Worm (Caenorhabditis elegans) whole organism, L4 larva: Measurements from ENCODE around the gene mec-17.

Source experiments
- Y5F2A.4 ChIP-seq: fragments of 200-800 bp; sonication (Bioruptor generic); optimal IDR thresholded peaks from 2 replicates; lab custom pipeline; 2018; ENCODE audit warnings: mild to moderate bottlenecking, missing genetic modification characterization, missing compliant biosample characterization
- ZK546.5 ChIP-seq, 2 experiments: sonication (generic microtip); optimal IDR thresholded peaks; 2 replicates each; lab custom pipeline; 2017; ENCODE audit warnings: missing biosample characterization in 2 of 2, missing genetic modification characterization in 2 of 2
- aha-1 ChIP-seq: fragments of 150-350 bp; peaks from one replicate; lab custom pipeline; 2014; ENCODE audit warnings: missing biosample characterization, missing genetic modification characterization
- ama-1 ChIP-seq: fragments of 150-350 bp; optimal IDR thresholded peaks from 2 replicates; lab custom pipeline; 2014; ENCODE audit warnings: inconsistent platforms, mixed read lengths
- ceh-62 ChIP-seq: sonication (generic microtip); optimal IDR thresholded peaks from 2 replicates; lab custom pipeline; 2017; ENCODE audit warnings: missing biosample characterization, missing genetic modification characterization
- ces-1 ChIP-seq: fragments of 150-350 bp; sonication (generic microtip); optimal IDR thresholded peaks from 4 replicates; lab custom pipeline; 2014; ENCODE audit warnings: missing biosample characterization, missing genetic modification reagents, missing genetic modification characterization
- ctbp-1 ChIP-seq: fragments of 200-800 bp; sonication (Bioruptor generic); IDR thresholded peaks from 2 replicates; pipeline ENCODE4 v1.3.6; 2022; ENCODE audit warnings: missing genetic modification reagents, missing genetic modification characterization, missing compliant biosample characterization
- daf-16 ChIP-seq, 3 experiments: sonication (generic microtip); optimal IDR thresholded peaks; 2 replicates each; lab custom pipeline; 2016 to 2017; ENCODE audit warnings: missing genetic modification characterization in 3 of 3, missing genetic modification reagents in 3 of 3, mild to moderate bottlenecking in 2 of 3, missing compliant biosample characterization in 2 of 3, missing biosample characterization in 1 of 3, moderate library complexity in 1 of 3
- daf-8 ChIP-seq: fragments of 200-800 bp; sonication (Bioruptor generic); IDR thresholded peaks from 2 replicates; pipeline ENCODE4 v1.3.6; 2022; ENCODE audit warnings: missing genetic modification characterization, missing compliant biosample characterization
- dmd-6 ChIP-seq: fragments of 200-800 bp; sonication (Bioruptor generic); IDR thresholded peaks from 2 replicates; pipeline ENCODE4 v1.3.6; 2022; ENCODE audit warnings: missing genetic modification reagents, missing genetic modification characterization, missing compliant biosample characterization
- dpl-1 ChIP-seq: fragments of 150-350 bp; optimal IDR thresholded peaks from 2 replicates; lab custom pipeline; 2014; ENCODE audit warnings: missing biosample characterization, missing genetic modification reagents, missing genetic modification characterization
- egl-27 ChIP-seq: sonication (generic microtip); optimal IDR thresholded peaks from 3 replicates; lab custom pipeline; 2017; ENCODE audit warnings: missing biosample characterization, missing genetic modification reagents, missing genetic modification characterization
- hif-1 ChIP-seq, 2 experiments: sonication (generic microtip); optimal IDR thresholded peaks; 2 replicates each; lab custom pipeline; 2016 to 2017; ENCODE audit warnings: missing compliant biosample characterization in 2 of 2, missing genetic modification characterization in 2 of 2, missing genetic modification reagents in 2 of 2, missing genotype in 2 of 2, mild to moderate bottlenecking in 1 of 2
- hlh-30 ChIP-seq: sonication (generic microtip); optimal IDR thresholded peaks from 2 replicates; lab custom pipeline; 2017; ENCODE audit warnings: antibody characterized with exemption, mild to moderate bottlenecking, missing genetic modification characterization, missing compliant biosample characterization; ENCODE audit not compliant: insufficient read depth
- lsy-2 ChIP-seq, 2 experiments: fragments of 150-350 bp in 1 of 2; sonication (generic microtip) in 1 of 2; optimal IDR thresholded peaks; 2 replicates each; lab custom pipeline; 2014 to 2017; ENCODE audit warnings: missing biosample characterization in 2 of 2, missing genetic modification characterization in 2 of 2
- madf-9 ChIP-seq: fragments of 200-800 bp; sonication (Bioruptor generic); conservative IDR thresholded peaks from 2 replicates; pipeline ENCODE4 v1.3.6; 2022; ENCODE audit warnings: missing genetic modification reagents, missing genetic modification characterization, missing compliant biosample characterization
- mdl-1 ChIP-seq, 2 experiments: fragments of 150-350 bp in 1 of 2; sonication (generic microtip) in 1 of 2; optimal IDR thresholded peaks; 2 replicates each; lab custom pipeline; 2014 to 2017; ENCODE audit warnings: missing biosample characterization in 2 of 2, missing genetic modification characterization in 2 of 2
- mep-1 ChIP-seq: fragments of 150-350 bp; sonication (generic microtip); optimal IDR thresholded peaks from 3 replicates; lab custom pipeline; 2014; ENCODE audit warnings: missing biosample characterization, missing genetic modification characterization
- mxl-2 ChIP-seq: fragments of 200-800 bp; sonication (Bioruptor generic); conservative IDR thresholded peaks from 2 replicates; pipeline ENCODE4 v1.3.6; 2022; ENCODE audit warnings: missing genetic modification reagents, missing genetic modification characterization, missing compliant biosample characterization
- mxl-3 ChIP-seq: fragments of 200-800 bp; sonication (Bioruptor generic); optimal IDR thresholded peaks from 2 replicates; lab custom pipeline; 2018; ENCODE audit warnings: mild to moderate bottlenecking, missing genetic modification characterization, missing compliant biosample characterization
- nhr-10 ChIP-seq: fragments of 150-350 bp; optimal IDR thresholded peaks from 2 replicates; lab custom pipeline; 2014; ENCODE audit warnings: missing biosample characterization, missing genetic modification characterization
- nhr-102 ChIP-seq: sonication (generic microtip); optimal IDR thresholded peaks from 2 replicates; lab custom pipeline; 2016; ENCODE audit warnings: mild to moderate bottlenecking, missing genetic modification characterization, moderate library complexity, missing compliant biosample characterization
- nhr-237 ChIP-seq: sonication (generic microtip); optimal IDR thresholded peaks from 2 replicates; lab custom pipeline; 2017; ENCODE audit warnings: missing biosample characterization, missing genetic modification characterization
- nhr-28 ChIP-seq: fragments of 150-350 bp; optimal IDR thresholded peaks from 2 replicates; lab custom pipeline; 2014; ENCODE audit warnings: missing biosample characterization, missing genetic modification characterization
- nhr-42 ChIP-seq: fragments of 200-800 bp; sonication (Bioruptor generic); IDR thresholded peaks from 2 replicates; pipeline ENCODE4 v1.3.6; 2022; ENCODE audit warnings: missing genetic modification characterization, missing compliant biosample characterization
- nhr-48 ChIP-seq: sonication (generic microtip); optimal IDR thresholded peaks from 2 replicates; lab custom pipeline; 2016; ENCODE audit warnings: mild to moderate bottlenecking, missing genetic modification characterization, missing compliant biosample characterization
- nhr-6 ChIP-seq: fragments of 150-350 bp; optimal IDR thresholded peaks from 2 replicates; lab custom pipeline; 2014; ENCODE audit warnings: missing biosample characterization, missing genetic modification characterization
- nhr-77 ChIP-seq: fragments of 150-350 bp; optimal IDR thresholded peaks from 2 replicates; lab custom pipeline; 2014; ENCODE audit warnings: missing biosample characterization, missing genetic modification characterization
- pqm-1 ChIP-seq: sonication (generic microtip); optimal IDR thresholded peaks from 2 replicates; lab custom pipeline; 2017; ENCODE audit warnings: missing biosample characterization, missing genetic modification characterization
- saeg-2 ChIP-seq: fragments of 200-800 bp; sonication (Bioruptor generic); IDR thresholded peaks from 2 replicates; pipeline ENCODE4 v1.3.6; 2022; ENCODE audit warnings: missing genetic modification reagents, missing genetic modification characterization, missing compliant biosample characterization
- sdz-12 ChIP-seq: fragments of 200-800 bp; sonication (Bioruptor generic); optimal IDR thresholded peaks from 2 replicates; lab custom pipeline; 2018; ENCODE audit warnings: mild to moderate bottlenecking, missing genetic modification characterization, missing compliant biosample characterization
- spr-3 ChIP-seq: fragments of 200-800 bp; sonication (Bioruptor generic); optimal IDR thresholded peaks from 2 replicates; lab custom pipeline; 2018; ENCODE audit warnings: mild to moderate bottlenecking, missing genetic modification characterization, missing compliant biosample characterization
- tag-97 ChIP-seq: fragments of 200-800 bp; sonication (Bioruptor generic); IDR thresholded peaks from 2 replicates; pipeline ENCODE4 v1.3.6; 2022; ENCODE audit warnings: missing genetic modification characterization, missing compliant biosample characterization
- unc-62 ChIP-seq, 3 experiments: fragments of 150-350 bp in 1 of 3; sonication (generic microtip); optimal IDR thresholded peaks in 2 of 3; peaks in 1 of 3; 1 replicate in 1 of 3; 2 replicates in 2 of 3; lab custom pipeline; 2014 to 2017; ENCODE audit warnings: missing biosample characterization in 3 of 3, missing genetic modification characterization in 3 of 3, missing genetic modification reagents in 3 of 3, missing genotype in 1 of 3
- vab-7 ChIP-seq: fragments of 200-800 bp; sonication (Bioruptor generic); IDR thresholded peaks from 2 replicates; pipeline ENCODE4 v1.3.6; 2022; ENCODE audit warnings: missing genetic modification reagents, missing genetic modification characterization, missing compliant biosample characterization
- zfp-3 ChIP-seq: fragments of 200-800 bp; sonication (Bioruptor generic); conservative IDR thresholded peaks from 2 replicates; pipeline ENCODE4 v1.3.6; 2022; ENCODE audit warnings: missing genetic modification reagents, missing genetic modification characterization, missing compliant biosample characterization

mec-17 gene

DNA sequence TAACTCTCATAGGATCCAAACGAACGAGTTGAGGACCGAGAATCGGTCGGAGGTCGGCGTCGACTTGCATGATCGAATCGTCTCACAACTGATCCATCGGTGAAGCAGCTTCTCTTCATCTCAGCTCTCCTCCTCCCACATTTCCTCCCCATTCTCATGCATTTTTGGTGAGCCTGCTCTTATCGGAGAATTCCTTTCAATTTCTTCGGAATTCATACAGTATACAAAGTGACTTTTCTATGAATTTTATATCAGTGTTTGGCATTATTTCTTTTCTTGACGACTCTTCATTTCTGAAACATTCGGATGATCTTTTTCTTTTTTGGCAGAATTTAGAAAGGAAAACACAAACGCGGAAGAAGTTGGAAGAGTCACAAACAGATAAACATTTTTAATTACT lies at the start of gene mec-17:
Gene mec-17 (minus strand): TSS at position 101 of the 400 bp plus-strand sequence.
- TF ChIP-seq pqm-1 (tag; lab: Kevin White, UChicago) (no peak), mep-1 (tag; lab: Kevin White, UChicago) (no peak), saeg-2 (GFP tag; lab: Robert Waterston, UW) (no peak), hif-1 (tag; optimal IDR thresholded peaks at IDR 0.05; lab: Kevin White, UChicago) (no peak), nhr-42 (no peak), mxl-2 (GFP tag; lab: Robert Waterston, UW) (no peak), daf-16 (GFP tag; optimal IDR thresholded peaks at IDR 0.05; lab: Kevin White, UChicago) (no peak), daf-16 (tag; optimal IDR thresholded peaks at IDR 0.05; lab: Kevin White, UChicago) (no peak), nhr-6 (tag; lab: Kevin White, UChicago) (no peak)

DNA sequence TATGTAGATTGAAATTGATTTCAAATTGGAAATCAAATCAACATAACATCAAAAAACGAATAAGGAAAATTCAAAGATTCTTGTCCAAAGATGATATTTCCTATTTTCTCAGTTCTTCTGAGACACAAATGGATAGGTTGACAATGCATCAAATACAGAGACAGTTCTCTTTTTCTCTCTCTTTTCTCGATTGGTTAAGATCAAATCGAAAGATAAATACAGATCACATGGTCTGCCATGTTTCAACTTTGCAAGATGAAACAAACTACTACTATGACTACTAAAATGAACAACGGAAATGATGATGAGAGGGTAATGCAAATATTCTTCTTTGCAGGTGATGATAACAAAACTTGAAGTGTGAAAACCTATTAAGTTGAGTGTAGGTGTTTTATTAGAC lies 49.5 kb upstream of the mec-17 start:
- TF ChIP-seq Y5F2A.4 (no peak), vab-7 (no peak), nhr-237 (tag; lab: Kevin White, UChicago) (no peak), hlh-30 (tag; lab: Kevin White, UChicago) (peak; percentile 10), ctbp-1 (no peak), ama-1 (lab: Kevin White, UChicago) (no peak), mep-1 (tag; lab: Kevin White, UChicago) (peak; percentile 34), dmd-6 (GFP tag; lab: Robert Waterston, UW) (peak; percentile 33; the same call in 1 of the 2 replicates), nhr-28 (tag; lab: Kevin White, UChicago) (peak; percentile 77), egl-27 (tag; lab: Kevin White, UChicago) (no peak), ZK546.5 (tag; optimal IDR thresholded peaks at IDR 0.05; lab: Kevin White, UChicago) (no peak), nhr-10 (tag; lab: Kevin White, UChicago) (no peak), pqm-1 (tag; lab: Kevin White, UChicago) (no peak), aha-1 (tag; lab: Kevin White, UChicago) (no peak), mxl-3 (GFP tag; lab: Kevin White, UChicago) (peak; percentile 2), sdz-12 (GFP tag; lab: Kevin White, UChicago) (no peak), ces-1 (GFP tag; lab: Kevin White, UChicago) (no peak), spr-3 (GFP tag; lab: Kevin White, UChicago) (no peak), lsy-2 (tag; optimal IDR thresholded peaks at IDR 0.05; lab: Kevin White, UChicago) (peak in 1 of 2 experiments; percentile 12), zfp-3 (GFP tag; lab: Robert Waterston, UW) (no peak), unc-62 (GFP tag; optimal IDR thresholded peaks at IDR 0.05 in 1 of 2; lab: Kevin White, UChicago) (peak in 1 of 2 experiments; percentile 73), unc-62 (tag; optimal IDR thresholded peaks at IDR 0.05; lab: Kevin White, UChicago) (no peak), nhr-77 (tag; lab: Kevin White, UChicago) (peak; percentile 17), ceh-62 (tag; lab: Kevin White, UChicago) (no peak), dpl-1 (GFP tag; lab: Kevin White, UChicago) (no peak), daf-8 (no peak), nhr-48 (tag; lab: Kevin White, UChicago) (no peak), mdl-1 (tag; optimal IDR thresholded peaks at IDR 0.05; lab: Kevin White, UChicago) (peak in 1 of 2 experiments; percentile 40), tag-97 (no peak)
- TF ChIP-seq, all 104 proteins: peak for 9

ce11 chrIV:8034182-8034581 lies 47.2 kb upstream of the mec-17 start:
- TF ChIP-seq madf-9 (GFP tag; lab: Robert Waterston, UW) (no peak), nhr-102 (tag; lab: Kevin White, UChicago) (no peak), unc-62 (GFP tag; optimal IDR thresholded peaks at IDR 0.05 in 1 of 2; lab: Kevin White, UChicago) (peak in 1 of 2 experiments; percentile 11), unc-62 (tag; optimal IDR thresholded peaks at IDR 0.05; lab: Kevin White, UChicago) (no peak), pqm-1 (tag; lab: Kevin White, UChicago) (peak; percentile 61)
